Worm (Caenorhabditis elegans) whole organism, L4 larva: ENCODE results near the gene tnc-2.
A peak's percentile ranks its signal among the peaks of the same experiment; 100 is the strongest.

Source experiments
- aha-1 ChIP-seq: fragments of 150-350 bp; peaks from one replicate; lab custom pipeline; 2014; ENCODE audit warnings: missing biosample characterization, missing genetic modification characterization
- ceh-20 ChIP-seq: fragments of 200-800 bp; sonication (Bioruptor generic); IDR thresholded peaks from 2 replicates; pipeline ENCODE4 v1.3.6; 2022; ENCODE audit warnings: missing genetic modification reagents, missing genetic modification characterization, missing compliant biosample characterization
- ces-1 ChIP-seq: fragments of 150-350 bp; sonication (generic microtip); optimal IDR thresholded peaks from 4 replicates; lab custom pipeline; 2014; ENCODE audit warnings: missing biosample characterization, missing genetic modification reagents, missing genetic modification characterization
- ctbp-1 ChIP-seq: fragments of 200-800 bp; sonication (Bioruptor generic); IDR thresholded peaks from 2 replicates; pipeline ENCODE4 v1.3.6; 2022; ENCODE audit warnings: missing genetic modification reagents, missing genetic modification characterization, missing compliant biosample characterization
- daf-12 ChIP-seq: fragments of 150-350 bp; optimal IDR thresholded peaks from 2 replicates; lab custom pipeline; 2014; ENCODE audit warnings: missing biosample characterization, missing genetic modification reagents, missing genetic modification characterization
- daf-16 ChIP-seq, 3 experiments: sonication (generic microtip); optimal IDR thresholded peaks; 2 replicates each; lab custom pipeline; 2016 to 2017; ENCODE audit warnings: missing genetic modification characterization in 3 of 3, missing genetic modification reagents in 3 of 3, mild to moderate bottlenecking in 2 of 3, missing compliant biosample characterization in 2 of 3, missing biosample characterization in 1 of 3, moderate library complexity in 1 of 3
- dmd-9 ChIP-seq: fragments of 200-800 bp; sonication (Bioruptor generic); IDR thresholded peaks from 2 replicates; pipeline ENCODE4 v1.3.6; 2022; ENCODE audit warnings: missing genetic modification reagents, missing genetic modification characterization, missing compliant biosample characterization
- dve-1 ChIP-seq: sonication (generic microtip); optimal IDR thresholded peaks from 2 replicates; lab custom pipeline; 2017; ENCODE audit warnings: antibody characterized with exemption, mild to moderate bottlenecking, missing genetic modification characterization, missing compliant biosample characterization; ENCODE audit not compliant: insufficient read depth
- fos-1 ChIP-seq: fragments of 150-350 bp; optimal IDR thresholded peaks from 2 replicates; lab custom pipeline; 2014; ENCODE audit warnings: missing biosample characterization, missing genetic modification characterization
- hlh-11 ChIP-seq: fragments of 200-800 bp; sonication (Bioruptor generic); optimal IDR thresholded peaks from 2 replicates; lab custom pipeline; 2018; ENCODE audit warnings: mild to moderate bottlenecking, missing genetic modification characterization, missing compliant biosample characterization
- lin-13 ChIP-seq: fragments of 150-350 bp; optimal IDR thresholded peaks from 2 replicates; lab custom pipeline; 2014; ENCODE audit warnings: missing biosample characterization, missing genetic modification reagents, missing genetic modification characterization
- lin-15B ChIP-seq: fragments of 150-350 bp; sonication (generic microtip); optimal IDR thresholded peaks from 3 replicates; lab custom pipeline; 2014; ENCODE audit warnings: missing biosample characterization, missing genetic modification characterization
- lin-38 ChIP-seq: fragments of 200-800 bp; sonication (Bioruptor generic); IDR thresholded peaks from 2 replicates; pipeline ENCODE4 v1.3.6; 2022; ENCODE audit warnings: missing genetic modification reagents, missing genetic modification characterization, missing compliant biosample characterization
- mep-1 ChIP-seq: fragments of 150-350 bp; sonication (generic microtip); optimal IDR thresholded peaks from 3 replicates; lab custom pipeline; 2014; ENCODE audit warnings: missing biosample characterization, missing genetic modification characterization
- mxl-2 ChIP-seq: fragments of 200-800 bp; sonication (Bioruptor generic); conservative IDR thresholded peaks from 2 replicates; pipeline ENCODE4 v1.3.6; 2022; ENCODE audit warnings: missing genetic modification reagents, missing genetic modification characterization, missing compliant biosample characterization
- nhr-102 ChIP-seq: sonication (generic microtip); optimal IDR thresholded peaks from 2 replicates; lab custom pipeline; 2016; ENCODE audit warnings: mild to moderate bottlenecking, missing genetic modification characterization, moderate library complexity, missing compliant biosample characterization
- nhr-25 ChIP-seq: sonication (generic microtip); optimal IDR thresholded peaks from 2 replicates; lab custom pipeline; 2017; ENCODE audit warnings: missing genetic modification characterization, mild to moderate bottlenecking, missing compliant biosample characterization, antibody characterized with exemption, moderate library complexity, borderline replicate concordance; ENCODE audit not compliant: insufficient read depth
- nhr-28 ChIP-seq: fragments of 150-350 bp; optimal IDR thresholded peaks from 2 replicates; lab custom pipeline; 2014; ENCODE audit warnings: missing biosample characterization, missing genetic modification characterization
- nhr-41 ChIP-seq: fragments of 200-800 bp; sonication (Bioruptor generic); IDR thresholded peaks from 2 replicates; pipeline ENCODE4 v1.3.6; 2022; ENCODE audit warnings: missing genetic modification reagents, missing genetic modification characterization, missing compliant biosample characterization
- nhr-48 ChIP-seq: sonication (generic microtip); optimal IDR thresholded peaks from 2 replicates; lab custom pipeline; 2016; ENCODE audit warnings: mild to moderate bottlenecking, missing genetic modification characterization, missing compliant biosample characterization
- nhr-6 ChIP-seq: fragments of 150-350 bp; optimal IDR thresholded peaks from 2 replicates; lab custom pipeline; 2014; ENCODE audit warnings: missing biosample characterization, missing genetic modification characterization
- nhr-77 ChIP-seq: fragments of 150-350 bp; optimal IDR thresholded peaks from 2 replicates; lab custom pipeline; 2014; ENCODE audit warnings: missing biosample characterization, missing genetic modification characterization
- pha-4 ChIP-seq, 2 experiments: fragments of 150-350 bp in 1 of 2; fragments of 200-800 bp in 1 of 2; sonication (Bioruptor generic) in 1 of 2; IDR thresholded peaks in 1 of 2; optimal IDR thresholded peaks in 1 of 2; 2 replicates each; pipeline versions ENCODE4 v1.3.6 to Lab custom; 2014 to 2022; ENCODE audit warnings: missing genetic modification characterization in 2 of 2, missing genetic modification reagents in 2 of 2, missing biosample characterization in 1 of 2, missing compliant biosample characterization in 1 of 2
- rbr-2 ChIP-seq: sonication (generic microtip); optimal IDR thresholded peaks from 2 replicates; lab custom pipeline; 2016; ENCODE audit warnings: missing genotype, missing genetic modification characterization, missing compliant biosample characterization
- saeg-2 ChIP-seq: fragments of 200-800 bp; sonication (Bioruptor generic); IDR thresholded peaks from 2 replicates; pipeline ENCODE4 v1.3.6; 2022; ENCODE audit warnings: missing genetic modification reagents, missing genetic modification characterization, missing compliant biosample characterization
- skn-1 ChIP-seq: fragments of 150-350 bp; optimal IDR thresholded peaks from 2 replicates; lab custom pipeline; 2014; ENCODE audit warnings: missing biosample characterization, missing genetic modification characterization
- snpc-1.2 ChIP-seq: fragments of 200-800 bp; sonication (Bioruptor generic); IDR thresholded peaks from 2 replicates; pipeline ENCODE4 v1.3.6; 2022; ENCODE audit warnings: missing genetic modification reagents, missing genetic modification characterization, missing compliant biosample characterization
- spr-3 ChIP-seq: fragments of 200-800 bp; sonication (Bioruptor generic); optimal IDR thresholded peaks from 2 replicates; lab custom pipeline; 2018; ENCODE audit warnings: mild to moderate bottlenecking, missing genetic modification characterization, missing compliant biosample characterization
- unc-39 ChIP-seq: sonication (generic microtip); optimal IDR thresholded peaks from 2 replicates; lab custom pipeline; 2017; ENCODE audit warnings: missing biosample characterization, missing genetic modification characterization
- unc-62 ChIP-seq, 3 experiments: fragments of 150-350 bp in 1 of 3; sonication (generic microtip); optimal IDR thresholded peaks in 2 of 3; peaks in 1 of 3; 1 replicate in 1 of 3; 2 replicates in 2 of 3; lab custom pipeline; 2014 to 2017; ENCODE audit warnings: missing biosample characterization in 3 of 3, missing genetic modification characterization in 3 of 3, missing genetic modification reagents in 3 of 3, missing genotype in 1 of 3
- vab-7 ChIP-seq: fragments of 200-800 bp; sonication (Bioruptor generic); IDR thresholded peaks from 2 replicates; pipeline ENCODE4 v1.3.6; 2022; ENCODE audit warnings: missing genetic modification reagents, missing genetic modification characterization, missing compliant biosample characterization
- zag-1 ChIP-seq: fragments of 150-350 bp; optimal IDR thresholded peaks from 2 replicates; lab custom pipeline; 2014; ENCODE audit warnings: missing biosample characterization, missing genetic modification characterization
- zfp-2 ChIP-seq: sonication (generic microtip); optimal IDR thresholded peaks from 2 replicates; lab custom pipeline; 2016; ENCODE audit warnings: mild to moderate bottlenecking, missing genetic modification characterization, missing compliant biosample characterization
- zfp-3 ChIP-seq: fragments of 200-800 bp; sonication (Bioruptor generic); conservative IDR thresholded peaks from 2 replicates; pipeline ENCODE4 v1.3.6; 2022; ENCODE audit warnings: missing genetic modification reagents, missing genetic modification characterization, missing compliant biosample characterization
- zip-11 ChIP-seq: fragments of 200-800 bp; sonication (Bioruptor generic); IDR thresholded peaks from 2 replicates; pipeline ENCODE4 v1.3.6; 2022; ENCODE audit warnings: missing genetic modification characterization, missing compliant biosample characterization
- ztf-11 ChIP-seq: fragments of 150-350 bp; optimal IDR thresholded peaks from 2 replicates; lab custom pipeline; 2014; ENCODE audit warnings: missing biosample characterization, missing genetic modification characterization
- ztf-7 ChIP-seq: fragments of 150-350 bp; optimal IDR thresholded peaks from 2 replicates; lab custom pipeline; 2014; ENCODE audit warnings: missing biosample characterization, missing genetic modification characterization

Gene tnc-2

DNA sequence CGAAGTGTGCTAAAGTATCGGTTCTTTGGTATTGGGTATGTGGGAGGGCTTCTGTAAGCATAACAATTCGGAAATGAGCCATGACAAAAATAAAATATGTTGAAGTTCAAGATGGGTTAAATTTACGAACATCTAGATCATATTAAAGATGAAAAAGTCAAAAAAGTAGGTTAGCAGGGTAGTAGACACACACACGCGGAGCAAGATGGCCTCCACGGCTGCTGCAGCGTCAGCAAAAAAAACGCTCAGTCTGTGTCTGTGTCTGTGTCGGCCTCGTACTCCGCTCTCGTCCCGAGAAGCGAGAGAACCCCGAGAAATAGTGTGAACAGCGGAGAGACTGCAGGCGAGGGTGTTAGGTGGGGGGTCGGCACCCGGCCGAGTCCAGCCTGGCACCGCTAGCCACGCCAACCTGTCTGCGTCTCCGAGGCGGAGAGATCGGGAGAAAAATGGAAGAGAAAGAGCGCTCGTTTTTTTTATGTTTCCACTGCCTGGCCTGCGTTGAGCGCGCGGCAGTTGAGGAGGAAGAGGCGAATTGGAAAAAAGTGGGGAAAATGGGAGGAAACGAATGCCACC, 35.9 kb downstream of the tnc-2 start, which contains the start of gene myrf-1 (continued):
- TF ChIP-seq ces-1 (GFP tag; lab: Kevin White, UChicago) = no peak
- no peak for TF ChIP-seq unc-39 (tag; lab: Kevin White, UChicago)
- peak; percentile 47 for TF ChIP-seq lin-13 (GFP tag; lab: Kevin White, UChicago)
- TF ChIP-seq vab-7 (GFP tag; lab: Robert Waterston, UW) = peak; percentile 64; the same call in 1 of the 2 replicates
- TF ChIP-seq skn-1 (tag; lab: Kevin White, UChicago) = no peak
- TF ChIP-seq aha-1 (tag; lab: Kevin White, UChicago) = peak; percentile 99

DNA sequence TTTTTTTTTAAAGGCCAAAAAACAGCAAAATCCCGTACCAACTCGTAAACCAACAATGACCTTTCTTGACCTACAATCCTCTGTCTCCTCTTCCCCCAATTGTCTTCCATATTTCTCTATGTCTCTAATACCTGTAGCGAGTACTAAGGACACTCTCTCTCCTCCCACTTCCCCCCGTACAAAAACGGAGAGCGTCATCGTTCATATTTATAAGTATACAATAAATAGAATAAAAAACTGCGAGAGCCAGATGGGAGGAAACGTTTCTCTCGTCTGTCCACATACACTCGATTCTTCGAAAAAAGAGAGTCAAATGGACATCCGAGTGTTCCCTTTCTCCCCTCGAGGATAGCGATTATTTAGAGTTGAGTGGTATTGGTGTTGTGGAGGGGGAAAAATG, 38.1 kb downstream of the tnc-2 start:
- no peak for TF ChIP-seq nhr-41
- TF ChIP-seq ceh-20 = no peak
- TF ChIP-seq lin-15B = no peak
- TF ChIP-seq mep-1 = peak; percentile 43
- no peak for TF ChIP-seq unc-39 (tag; lab: Kevin White, UChicago)
- no peak for TF ChIP-seq spr-3
- no peak for TF ChIP-seq zip-11
- peak; percentile 13 for TF ChIP-seq nhr-28 (tag; lab: Kevin White, UChicago)
- TF ChIP-seq lin-38 (GFP tag; lab: Robert Waterston, UW) = no peak
- TF ChIP-seq daf-12 (tag; lab: Kevin White, UChicago) = no peak
- TF ChIP-seq unc-62 (GFP tag; optimal IDR thresholded peaks at IDR 0.05 in 1 of 2; lab: Kevin White, UChicago) = peak in 1 of 2 experiments; percentile 12
- no peak for TF ChIP-seq unc-62 (tag; optimal IDR thresholded peaks at IDR 0.05; lab: Kevin White, UChicago)
- no peak for TF ChIP-seq ctbp-1 (GFP tag; lab: Robert Waterston, UW)
- peak; percentile 50 for TF ChIP-seq dve-1 (tag; lab: Kevin White, UChicago)
- no peak for TF ChIP-seq pha-4 (GFP tag; IDR thresholded peaks at IDR 0.05; lab: Robert Waterston, UW)
- peak; percentile 88 for TF ChIP-seq pha-4 (tag; optimal IDR thresholded peaks at IDR 0.05; lab: Kevin White, UChicago)
- TF ChIP-seq nhr-102 = no peak
- TF ChIP-seq nhr-77 (tag; lab: Kevin White, UChicago) = no peak
- TF ChIP-seq ztf-11 (tag; lab: Kevin White, UChicago) = no peak
- no peak for TF ChIP-seq daf-16 (GFP tag; optimal IDR thresholded peaks at IDR 0.05; lab: Kevin White, UChicago)
- peak; percentile 6 for TF ChIP-seq daf-16 (tag; optimal IDR thresholded peaks at IDR 0.05; lab: Kevin White, UChicago)
- TF ChIP-seq fos-1 (tag; lab: Kevin White, UChicago) = no peak
- TF ChIP-seq zfp-3 (GFP tag; lab: Robert Waterston, UW) = no peak
- TF ChIP-seq hlh-11 (tag; lab: Kevin White, UChicago) = peak; percentile 25

DNA sequence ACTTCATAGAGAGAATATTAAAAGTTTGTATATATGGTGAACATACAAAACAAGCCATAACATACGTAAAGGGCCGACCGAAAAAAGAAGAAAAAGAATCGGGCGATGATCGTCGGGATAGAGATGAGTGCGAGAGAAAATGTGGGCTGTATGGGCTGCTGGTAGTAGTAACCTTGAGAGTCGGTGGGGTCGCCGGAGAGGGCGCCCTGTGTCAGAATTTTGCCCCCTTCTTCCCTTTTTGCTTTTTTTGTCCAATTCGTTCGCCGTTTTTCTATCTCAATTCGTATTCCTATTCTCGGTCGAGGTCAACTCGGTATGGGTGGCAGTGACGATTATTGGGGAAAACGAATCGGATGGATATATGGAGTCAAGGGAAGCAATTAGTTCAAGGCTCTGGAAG, 39.3 kb downstream of the tnc-2 start:
- TF ChIP-seq nhr-28 (tag; lab: Kevin White, UChicago) = peak; percentile 13
- peak in 1 of 2 experiments; percentile 81 for TF ChIP-seq unc-62 (GFP tag; optimal IDR thresholded peaks at IDR 0.05 in 1 of 2; lab: Kevin White, UChicago)
- TF ChIP-seq unc-62 (tag; optimal IDR thresholded peaks at IDR 0.05; lab: Kevin White, UChicago) = no peak
- no peak for TF ChIP-seq saeg-2 (GFP tag; lab: Robert Waterston, UW)
- no peak for TF ChIP-seq ztf-7
- TF ChIP-seq nhr-25 (tag; lab: Kevin White, UChicago) = peak; percentile 71
- TF ChIP-seq lin-38 (GFP tag; lab: Robert Waterston, UW) = no peak
- no peak for TF ChIP-seq dmd-9 (GFP tag; lab: Robert Waterston, UW)
- no peak for TF ChIP-seq nhr-48 (tag; lab: Kevin White, UChicago)
- TF ChIP-seq zag-1 (tag; lab: Kevin White, UChicago) = no peak
- no peak for TF ChIP-seq zfp-2 (tag; lab: Kevin White, UChicago)

DNA sequence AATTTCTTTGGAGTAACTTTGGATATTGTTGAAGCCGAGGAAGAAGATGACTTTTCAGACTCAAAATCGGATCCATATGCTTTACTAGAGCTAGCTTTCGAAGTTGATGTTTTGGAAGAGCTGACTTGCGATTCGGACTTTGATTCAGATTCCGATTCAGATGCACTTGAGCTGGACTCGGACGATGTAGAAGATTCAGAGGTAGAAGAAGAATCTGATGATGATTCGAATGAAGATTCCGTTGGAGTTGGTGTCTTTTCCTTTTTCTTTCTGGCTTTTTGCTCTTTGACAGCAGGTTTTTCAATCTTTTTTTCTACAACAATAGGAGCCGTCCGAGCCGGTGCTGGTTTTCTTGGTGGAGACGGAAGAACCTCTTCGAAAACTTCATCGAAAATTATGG, 41.3 kb downstream of the tnc-2 start:
- no peak for TF ChIP-seq nhr-6 (tag; lab: Kevin White, UChicago)
- no peak for TF ChIP-seq zag-1 (tag; lab: Kevin White, UChicago)
- TF ChIP-seq aha-1 (tag; lab: Kevin White, UChicago) = peak; percentile 5
- TF ChIP-seq dmd-9 (GFP tag; lab: Robert Waterston, UW) = no peak
- no peak for TF ChIP-seq mxl-2 (GFP tag; lab: Robert Waterston, UW)
- peak in 1 of 2 experiments; percentile 90 for TF ChIP-seq unc-62 (GFP tag; optimal IDR thresholded peaks at IDR 0.05 in 1 of 2; lab: Kevin White, UChicago)
- no peak for TF ChIP-seq unc-62 (tag; optimal IDR thresholded peaks at IDR 0.05; lab: Kevin White, UChicago)
- TF ChIP-seq rbr-2 = no peak
- no peak for TF ChIP-seq spr-3
- no peak for TF ChIP-seq ces-1 (GFP tag; lab: Kevin White, UChicago)
- no peak for TF ChIP-seq snpc-1.2
- no peak for TF ChIP-seq zfp-3 (GFP tag; lab: Robert Waterston, UW)
